Fruit fly (Drosophila melanogaster): ENCODE results near the gene CG10469.

Gene CG10469

DNA sequence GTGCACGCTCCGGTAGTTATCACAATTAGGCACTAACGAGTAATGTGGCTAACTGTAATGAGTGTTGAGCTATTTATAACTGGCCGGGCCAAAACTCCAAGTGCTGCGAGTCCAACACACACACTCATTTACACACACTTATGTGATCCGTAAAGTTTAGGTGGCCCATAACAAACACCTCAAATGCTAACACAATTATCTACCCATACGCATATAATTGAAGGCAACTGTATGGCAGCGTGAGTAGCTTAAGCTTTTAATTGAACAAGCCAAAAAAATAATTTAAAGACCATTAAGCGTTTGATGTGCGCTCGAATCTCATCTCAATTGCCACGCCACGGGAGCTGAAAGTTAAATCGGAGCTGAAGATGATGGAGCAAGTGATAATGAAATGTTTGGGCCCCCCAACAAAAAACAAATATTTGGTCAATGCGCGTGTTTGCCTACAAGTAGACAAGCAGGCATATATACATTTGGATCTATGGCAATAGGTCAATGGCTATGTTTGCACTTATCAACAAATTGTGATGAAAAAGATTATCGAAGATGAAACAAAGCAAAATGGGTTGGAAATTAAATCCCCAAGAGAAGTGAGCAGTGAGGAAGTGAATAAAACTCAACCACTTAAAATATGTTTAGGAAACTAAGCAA is 46.9 kb upstream of the CG10469 start, which contains the start of gene Cpr65Av (continued):
- TF ChIP-seq sens (GFP tag) (peak; percentile 83), CG11456 (GFP tag; IDR thresholded peaks at IDR 0.05) (no peak), stc (GFP tag; IDR thresholded peaks at IDR 0.05) (no peak), Abd-B (GFP tag; optimal IDR thresholded peaks at IDR 0.05) (no peak), dysf (GFP tag; IDR thresholded peaks at IDR 0.05) (no peak), wor (GFP tag; IDR thresholded peaks at IDR 0.05) (no peak), pan (optimal IDR thresholded peaks at IDR 0.05) (no peak), pan (GFP tag; optimal IDR thresholded peaks at IDR 0.05 in 1 of 2, IDR thresholded peaks at IDR 0.05 in 1 of 2) (no peak), CG7839 (tag; optimal IDR thresholded peaks at IDR 0.05) (no peak), Lpt (GFP tag; optimal IDR thresholded peaks at IDR 0.05) (no peak), kay (GFP tag; optimal IDR thresholded peaks at IDR 0.05) (no peak), CG11723 (GFP tag; optimal IDR thresholded peaks at IDR 0.05) (no peak), Ada2b (GFP tag; IDR thresholded peaks at IDR 0.05) (no peak), H15 (GFP tag; IDR thresholded peaks at IDR 0.05) (no peak), B-H2 (GFP tag; optimal IDR thresholded peaks at IDR 0.05) (no peak), CG13123 (GFP tag; optimal IDR thresholded peaks at IDR 0.05) (no peak), slou (GFP tag; optimal IDR thresholded peaks at IDR 0.05) (no peak), odd (GFP tag; optimal IDR thresholded peaks at IDR 0.05) (peak; percentile 33), caup (GFP tag; optimal IDR thresholded peaks at IDR 0.05; ENCODE audit: severe bottlenecking) (no peak), CG31365 (tag; optimal IDR thresholded peaks at IDR 0.05) (no peak), CG4707 (GFP tag; optimal IDR thresholded peaks at IDR 0.05) (peak; percentile 28), Fer1 (GFP tag; optimal IDR thresholded peaks at IDR 0.05) (peak; percentile 25), CG14014 (GFP tag; IDR thresholded peaks at IDR 0.05) (peak; percentile 34; the same call in 1 of the 2 replicates), nau (GFP tag; optimal IDR thresholded peaks at IDR 0.05) (peak; percentile 3), HLH3B (GFP tag; IDR thresholded peaks at IDR 0.05) (0 out of 2 replicates have a peak, but pooled peaks have one; percentile 34), NC2β (GFP tag; optimal IDR thresholded peaks at IDR 0.05) (no peak), fd3F (GFP tag; optimal IDR thresholded peaks at IDR 0.05) (no peak), CG31441 (GFP tag; IDR thresholded peaks at IDR 0.05) (0 out of 2 replicates have a peak, but pooled peaks have one; percentile 12), Ets97D (GFP tag; optimal IDR thresholded peaks at IDR 0.05) (no peak), Atf3 (GFP tag; optimal IDR thresholded peaks at IDR 0.05) (peak; percentile 6), CG10209 (GFP tag; optimal IDR thresholded peaks at IDR 0.05) (peak; percentile 10), esg (GFP tag; conservative IDR thresholded peaks at IDR 0.05) (no peak), CG12071 (GFP tag; optimal IDR thresholded peaks at IDR 0.05) (peak; percentile 17), ham (GFP tag; IDR thresholded peaks at IDR 0.05) (no peak), oc (tag; optimal IDR thresholded peaks at IDR 0.05) (peak; percentile 22), CG2129 (GFP tag; IDR thresholded peaks at IDR 0.05; ENCODE audit: partially characterized antibody) (no peak), CG10462 (GFP tag; optimal IDR thresholded peaks at IDR 0.05) (no peak), gsb-n (tag; optimal IDR thresholded peaks at IDR 0.05) (no peak), Elba2 (GFP tag; optimal IDR thresholded peaks at IDR 0.05) (no peak), Gsc (GFP tag; IDR thresholded peaks at IDR 0.05) (no peak), ci (GFP tag; IDR thresholded peaks at IDR 0.05) (no peak), sob (GFP tag; IDR thresholded peaks at IDR 0.05) (no peak), onecut (GFP tag; IDR thresholded peaks at IDR 0.05) (0 out of 2 replicates have a peak, but pooled peaks have one; percentile 20), CG10959 (GFP tag; IDR thresholded peaks at IDR 0.05) (no peak), CG7786 (GFP tag; optimal IDR thresholded peaks at IDR 0.05) (no peak), CG3281 (GFP tag; optimal IDR thresholded peaks at IDR 0.05) (no peak), Bgb (GFP tag; IDR thresholded peaks at IDR 0.05; ENCODE audit: partially characterized antibody) (no peak), CG18619 (GFP tag; optimal IDR thresholded peaks at IDR 0.05) (peak; percentile 16), gcm (GFP tag; optimal IDR thresholded peaks at IDR 0.05) (no peak), Hr39 (optimal IDR thresholded peaks at IDR 0.05) (no peak), PHDP (tag; optimal IDR thresholded peaks at IDR 0.05) (peak; percentile 54), CG12104 (GFP tag; optimal IDR thresholded peaks at IDR 0.05) (peak; percentile 14)
